Worm (Caenorhabditis elegans) whole organism, midembryonic: ENCODE data around the gene srlf-2.

Source experiments
- T22C8.4 ChIP-seq: fragments of 200-800 bp; sonication (Bioruptor generic); IDR thresholded peaks from 2 replicates; pipeline ENCODE4 v1.3.6; 2022; ENCODE audit warnings: missing genetic modification characterization, missing compliant biosample characterization
- cog-1 ChIP-seq: sonication (generic microtip); optimal IDR thresholded peaks from 2 replicates; lab custom pipeline; 2016; ENCODE audit warnings: missing genetic modification characterization, missing compliant biosample characterization
- flt-1 ChIP-seq: fragments of 200-800 bp; sonication (Bioruptor generic); IDR thresholded peaks from 2 replicates; pipeline ENCODE4 v1.3.6; 2022; ENCODE audit warnings: missing genetic modification characterization, missing compliant biosample characterization
- klf-2 ChIP-seq: fragments of 200-800 bp; sonication (Bioruptor generic); conservative IDR thresholded peaks from 2 replicates; pipeline ENCODE4 v1.3.6; 2022; ENCODE audit warnings: missing genetic modification reagents, missing genetic modification characterization, missing compliant biosample characterization
- med-1 ChIP-seq: sonication (generic microtip); optimal IDR thresholded peaks from 2 replicates; lab custom pipeline; 2017; ENCODE audit warnings: missing genetic modification characterization, mild to moderate bottlenecking, missing compliant biosample characterization, antibody characterized with exemption, missing genetic modification reagents; ENCODE audit not compliant: insufficient read depth
- ref-1 ChIP-seq: fragments of 200-800 bp; sonication (Bioruptor generic); conservative IDR thresholded peaks from 2 replicates; pipeline ENCODE4 v1.3.6; 2022; ENCODE audit warnings: missing genetic modification reagents, missing genetic modification characterization, missing compliant biosample characterization
- tab-1 ChIP-seq: fragments of 200-800 bp; sonication (Bioruptor generic); IDR thresholded peaks from 2 replicates; pipeline ENCODE4 v1.3.6; 2022; ENCODE audit warnings: missing genetic modification characterization, missing compliant biosample characterization
- ztf-23 ChIP-seq: fragments of 200-800 bp; sonication (Bioruptor generic); IDR thresholded peaks from 2 replicates; pipeline ENCODE4 v1.3.6; 2022; ENCODE audit warnings: missing genetic modification reagents, missing genetic modification characterization, missing compliant biosample characterization
- ztf-29 ChIP-seq: fragments of 200-800 bp; sonication (Bioruptor generic); IDR thresholded peaks from 2 replicates; pipeline ENCODE4 v1.3.6; 2022; ENCODE audit warnings: missing genetic modification reagents, missing genetic modification characterization, missing compliant biosample characterization

DNA sequence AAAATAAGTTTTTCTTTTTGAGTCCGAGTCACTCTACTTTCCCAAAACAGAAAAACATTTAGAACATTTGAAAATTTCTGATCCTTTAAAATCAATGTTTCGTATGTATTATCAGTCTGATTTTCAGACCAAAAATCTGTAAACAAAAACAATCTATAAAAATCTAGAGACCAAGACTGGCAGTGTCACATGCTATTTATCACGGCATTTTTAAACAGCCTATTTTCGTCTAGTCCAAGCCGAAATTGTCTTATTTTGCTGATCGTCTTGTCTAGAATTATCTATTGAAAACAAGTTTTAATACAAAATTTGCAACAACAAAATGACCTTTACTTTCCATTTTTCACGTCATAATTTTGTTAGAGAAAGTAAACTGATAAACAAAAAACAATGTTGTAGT is 36.6 kb downstream of the srlf-2 start:
- TF ChIP-seq flt-1 (GFP tag; lab: Robert Waterston, UW) (no peak), med-1 (GFP tag; lab: Kevin White, UChicago) (no peak), T22C8.4 (no peak), ref-1 (GFP tag; lab: Robert Waterston, UW) (no peak), tab-1 (GFP tag; lab: Robert Waterston, UW) (no peak), cog-1 (tag; lab: Kevin White, UChicago) (no peak), klf-2 (GFP tag; lab: Robert Waterston, UW) (no peak), ztf-29 (GFP tag; lab: Robert Waterston, UW) (no peak), ztf-23 (GFP tag; lab: Robert Waterston, UW) (no peak)
